Fruit fly (Drosophila melanogaster) whole organism, embryonic: ENCODE measurements around the gene CG33923.

Experiments used
- Atf6 ChIP-seq: fragments of 200-800 bp; sonication (Bioruptor generic); IDR thresholded peaks from 2 replicates; pipeline ENCODE4 v1.3.6; 2022; ENCODE audit warnings: missing biosample characterization, missing genetic modification characterization
- Awh ChIP-seq: fragments of 200-800 bp; sonication (Bioruptor generic); IDR thresholded peaks from 2 replicates; pipeline ENCODE4, ENCODE4 v1.3.6; 2022; ENCODE audit warnings: missing biosample characterization, missing genetic modification characterization
- BtbVII ChIP-seq: fragments of 200-800 bp; sonication (Bioruptor generic); optimal IDR thresholded peaks from 3 replicates; lab custom pipeline; 2017; ENCODE audit warnings: missing biosample characterization, mild to moderate bottlenecking, missing genetic modification characterization
- CG10274 ChIP-seq: fragments of 200-800 bp; sonication (Bioruptor generic); optimal IDR thresholded peaks from 3 replicates; lab custom pipeline; 2017; ENCODE audit warnings: missing biosample characterization, mild to moderate bottlenecking, missing genetic modification characterization
- CG11560 ChIP-seq: fragments of 200-800 bp; sonication (Bioruptor generic); IDR thresholded peaks from 3 replicates; pipeline ENCODE4 v1.3.6; 2022; ENCODE audit warnings: missing biosample characterization, missing genetic modification characterization
- CG1603 ChIP-seq: fragments of 200-800 bp; sonication (Bioruptor generic); optimal IDR thresholded peaks from 2 replicates; lab custom pipeline; 2019; ENCODE audit warnings: missing biosample characterization, mild to moderate bottlenecking, missing genetic modification characterization, moderate library complexity
- CG1647 ChIP-seq: fragments of 200-800 bp; sonication (Bioruptor generic); optimal IDR thresholded peaks from 3 replicates; lab custom pipeline; 2016; ENCODE audit warnings: missing biosample characterization, missing genetic modification characterization
- CG16815 ChIP-seq: fragments of 200-800 bp; sonication (Bioruptor generic); optimal IDR thresholded peaks from 3 replicates; lab custom pipeline; 2017; ENCODE audit warnings: missing biosample characterization, mild to moderate bottlenecking, missing genetic modification characterization
- CG17328 ChIP-seq: fragments of 200-800 bp; sonication (Bioruptor generic); IDR thresholded peaks from 2 replicates; pipeline ENCODE4 v1.3.6; 2022; ENCODE audit warnings: missing biosample characterization, missing genetic modification characterization
- CG2116 ChIP-seq: fragments of 200-800 bp; sonication (Bioruptor generic); optimal IDR thresholded peaks from 3 replicates; lab custom pipeline; 2018; ENCODE audit warnings: missing biosample characterization, mild to moderate bottlenecking, missing genetic modification characterization
- CG30403 ChIP-seq: fragments of 200-800 bp; sonication (Bioruptor generic); optimal IDR thresholded peaks from 3 replicates; lab custom pipeline; 2016; ENCODE audit warnings: missing biosample characterization, missing genetic modification characterization
- CG31441 ChIP-seq: fragments of 200-800 bp; sonication (Bioruptor generic); IDR thresholded peaks from 2 replicates; pipeline ENCODE4 v1.3.6; 2022; ENCODE audit warnings: missing biosample characterization, missing genetic modification characterization
- CG33213 ChIP-seq: fragments of 200-800 bp; sonication (Bioruptor generic); optimal IDR thresholded peaks from 3 replicates; lab custom pipeline; 2016; ENCODE audit warnings: missing biosample characterization, missing genetic modification characterization
- CG3995 ChIP-seq: fragments of 200-800 bp; sonication (Bioruptor generic); optimal IDR thresholded peaks from 3 replicates; lab custom pipeline; 2016; ENCODE audit warnings: missing biosample characterization, missing genetic modification characterization
- CG43689 ChIP-seq: fragments of 200-800 bp; sonication (Bioruptor generic); IDR thresholded peaks from 2 replicates; pipeline ENCODE4 v1.3.6; 2022; ENCODE audit warnings: missing biosample characterization, missing genetic modification characterization
- CG4854 ChIP-seq: fragments of 200-800 bp; sonication (Bioruptor generic); optimal IDR thresholded peaks from 2 replicates; lab custom pipeline; 2016; ENCODE audit warnings: missing biosample characterization, missing genetic modification characterization, inconsistent platforms
- CG5953 ChIP-seq: fragments of 200-800 bp; sonication (Bioruptor generic); IDR thresholded peaks from 2 replicates; pipeline ENCODE4 v1.3.6; 2022; ENCODE audit warnings: missing biosample characterization, missing genetic modification characterization
- CG6854 ChIP-seq: fragments of 200-800 bp; sonication (Bioruptor generic); optimal IDR thresholded peaks from 3 replicates; lab custom pipeline; 2017; ENCODE audit warnings: missing biosample characterization, mild to moderate bottlenecking, missing genetic modification characterization
- CG7928 ChIP-seq: fragments of 200-800 bp; sonication (Bioruptor generic); optimal IDR thresholded peaks from 2 replicates; lab custom pipeline; 2017; ENCODE audit warnings: missing biosample characterization, mild to moderate bottlenecking, missing genetic modification characterization
- CG9437 ChIP-seq: fragments of 200-800 bp; sonication (Bioruptor generic); optimal IDR thresholded peaks from 2 replicates; lab custom pipeline; 2018; ENCODE audit warnings: missing biosample characterization, mild to moderate bottlenecking, missing genetic modification characterization
- CG9727 ChIP-seq: fragments of 200-800 bp; sonication (Bioruptor generic); optimal IDR thresholded peaks from 3 replicates; lab custom pipeline; 2017; ENCODE audit warnings: missing biosample characterization, mild to moderate bottlenecking, missing genetic modification characterization
- Dfd ChIP-seq, 2 experiments: fragments of >200 bp; optimal IDR thresholded peaks; 2 replicates each; lab custom pipeline; 2017; ENCODE audit warnings: missing biosample characterization in 2 of 2, missing genetic modification characterization in 2 of 2
- Dip2 ChIP-seq: fragments of 200-800 bp; sonication (Bioruptor generic); IDR thresholded peaks from 2 replicates; pipeline ENCODE4 v1.3.6; 2022; ENCODE audit warnings: missing biosample characterization, missing genetic modification characterization
- Gug ChIP-seq: fragments of 200-800 bp; sonication (Bioruptor generic); IDR thresholded peaks from 4 replicates; pipeline ENCODE4 v1.3.6; 2022; ENCODE audit warnings: missing biosample characterization, missing genetic modification characterization
- HLH3B ChIP-seq: fragments of 200-800 bp; sonication (Bioruptor generic); IDR thresholded peaks from 2 replicates; pipeline ENCODE4 v1.3.6; 2022; ENCODE audit warnings: missing biosample characterization, missing genetic modification characterization
- Lpt ChIP-seq: fragments of >200 bp; optimal IDR thresholded peaks from 2 replicates; lab custom pipeline; 2018; ENCODE audit warnings: missing biosample characterization, missing genetic modification characterization
- Meics ChIP-seq: fragments of 200-800 bp; sonication (Bioruptor generic); optimal IDR thresholded peaks from 2 replicates; lab custom pipeline; 2017; ENCODE audit warnings: missing biosample characterization, mild to moderate bottlenecking, missing genetic modification characterization
- NFAT ChIP-seq: fragments of 200-800 bp; sonication (Bioruptor generic); IDR thresholded peaks from 2 replicates; pipeline ENCODE4 v1.3.6; 2022; ENCODE audit warnings: missing biosample characterization, missing genetic modification characterization
- Rfx ChIP-seq: fragments of 200-800 bp; sonication (Bioruptor generic); IDR thresholded peaks from 2 replicates; pipeline ENCODE4 v1.3.6; 2022; ENCODE audit warnings: missing biosample characterization, missing genetic modification characterization
- Sry-δ ChIP-seq: fragments of 200-800 bp; sonication (Bioruptor generic); optimal IDR thresholded peaks from 2 replicates; lab custom pipeline; 2016; ENCODE audit warnings: missing biosample characterization, missing genetic modification characterization
- ab ChIP-seq: fragments of 200-800 bp; sonication (Bioruptor generic); optimal IDR thresholded peaks from 2 replicates; lab custom pipeline; 2016; ENCODE audit warnings: missing biosample characterization, missing genetic modification characterization
- ase ChIP-seq: fragments of 200-800 bp; sonication (Bioruptor generic); IDR thresholded peaks from 3 replicates; pipeline ENCODE4 v1.3.6; 2022; ENCODE audit warnings: missing biosample characterization, missing genetic modification characterization
- az2 ChIP-seq: fragments of 200-800 bp; sonication (Bioruptor generic); optimal IDR thresholded peaks from 3 replicates; lab custom pipeline; 2016; ENCODE audit warnings: missing biosample characterization, missing genetic modification characterization
- bcd ChIP-seq: fragments of 200-800 bp; sonication (Bioruptor generic); optimal IDR thresholded peaks from 2 replicates; lab custom pipeline; 2017; ENCODE audit warnings: missing biosample characterization, mild to moderate bottlenecking, missing genetic modification characterization
- chn ChIP-seq: fragments of 200-800 bp; sonication (Bioruptor generic); optimal IDR thresholded peaks from 2 replicates; lab custom pipeline; 2016; ENCODE audit warnings: missing biosample characterization, missing genetic modification characterization
- crc ChIP-seq: fragments of 200-800 bp; sonication (Bioruptor generic); optimal IDR thresholded peaks from 2 replicates; lab custom pipeline; 2016; ENCODE audit warnings: missing biosample characterization, missing genetic modification characterization
- da ChIP-seq: fragments of 200-800 bp; sonication (Bioruptor generic); optimal IDR thresholded peaks from 2 replicates; lab custom pipeline; 2016; ENCODE audit warnings: missing biosample characterization, missing genetic modification characterization
- dimm ChIP-seq: fragments of 200-800 bp; sonication (Bioruptor generic); IDR thresholded peaks from 2 replicates; pipeline ENCODE4 v1.3.6; 2022; ENCODE audit warnings: missing biosample characterization, missing genetic modification characterization
- ems ChIP-seq: fragments of 200-800 bp; sonication (Bioruptor generic); optimal IDR thresholded peaks from 3 replicates; lab custom pipeline; 2016; ENCODE audit warnings: missing biosample characterization, missing genetic modification characterization
- fd3F ChIP-seq: fragments of 200-800 bp; sonication (Bioruptor generic); optimal IDR thresholded peaks from 2 replicates; lab custom pipeline; 2018; ENCODE audit warnings: missing biosample characterization, mild to moderate bottlenecking, missing genetic modification characterization, moderate library complexity
- gem ChIP-seq: fragments of 200-800 bp; sonication (Bioruptor generic); optimal IDR thresholded peaks from 2 replicates; lab custom pipeline; 2019; ENCODE audit warnings: missing biosample characterization, mild to moderate bottlenecking, missing genetic modification characterization, moderate library complexity
- gro ChIP-seq: fragments of 200-800 bp; sonication (Bioruptor generic); optimal IDR thresholded peaks from 2 replicates; lab custom pipeline; 2016; ENCODE audit warnings: missing biosample characterization, missing genetic modification characterization
- gsb ChIP-seq: fragments of 200-800 bp; sonication (Bioruptor generic); IDR thresholded peaks from 2 replicates; pipeline ENCODE4 v1.3.6; 2022; ENCODE audit warnings: missing biosample characterization, missing genetic modification characterization
- h ChIP-seq: fragments of >200 bp; optimal IDR thresholded peaks from 2 replicates; lab custom pipeline; 2017
- ind ChIP-seq: fragments of 200-800 bp; sonication (Bioruptor generic); optimal IDR thresholded peaks from 3 replicates; lab custom pipeline; 2016; ENCODE audit warnings: missing biosample characterization, missing genetic modification characterization
- nau ChIP-seq: fragments of 200-800 bp; sonication (Bioruptor generic); optimal IDR thresholded peaks from 3 replicates; lab custom pipeline; 2017; ENCODE audit warnings: missing biosample characterization, mild to moderate bottlenecking, missing genetic modification characterization, missing genetic modification reagents
- pan ChIP-seq, 4 experiments: fragments of >200 bp in 3 of 4; fragments of 200-800 bp in 1 of 4; sonication (Bioruptor generic) in 1 of 4; optimal IDR thresholded peaks in 3 of 4; IDR thresholded peaks in 1 of 4; 2 replicates each; pipeline versions ENCODE4 v1.3.6 to Lab custom; 2017 to 2022; ENCODE audit warnings: missing biosample characterization in 2 of 4, missing genetic modification characterization in 2 of 4, mixed read lengths in 1 of 4
- trem ChIP-seq: fragments of 200-800 bp; optimal IDR thresholded peaks from 3 replicates; lab custom pipeline; 2019; ENCODE audit warnings: missing biosample characterization, mild to moderate bottlenecking, missing genetic modification characterization, moderate library complexity
- zfh1 ChIP-seq: fragments of 200-800 bp; sonication (Bioruptor generic); IDR thresholded peaks from 3 replicates; pipeline ENCODE4 v1.3.6; 2022; ENCODE audit warnings: missing biosample characterization, missing genetic modification characterization
- zfh2 ChIP-seq: fragments of 200-800 bp; sonication (Bioruptor generic); optimal IDR thresholded peaks from 2 replicates; lab custom pipeline; 2016; ENCODE audit warnings: missing biosample characterization, missing genetic modification characterization

The CG33923 gene

dm6 chr2L:1361771-1362632 is 20.1 kb upstream of the CG33923 start, which contains the start of gene NLaz (continued):
- 0 out of 2 replicates have a peak, but pooled peaks have one; percentile 16 for TF ChIP-seq CG5953 (GFP tag; lab: Robert Waterston, UW)
- no peak for TF ChIP-seq CG3995
- TF ChIP-seq ind (GFP tag; lab: Kevin White, UChicago): peak; percentile 2
- no peak for TF ChIP-seq crc
- no peak for TF ChIP-seq chn (GFP tag; lab: Kevin White, UChicago)
- no peak for TF ChIP-seq dimm (GFP tag; lab: Robert Waterston, UW)
- no peak for TF ChIP-seq Sry-δ
- peak; percentile 36; the same call in 2 of the 3 replicates for TF ChIP-seq ase (GFP tag; lab: Robert Waterston, UW)
- TF ChIP-seq CG10274 (GFP tag; lab: Kevin White, UChicago): no peak
- no peak for TF ChIP-seq CG16815
- TF ChIP-seq gem (tag; lab: Kevin White, UChicago): peak; percentile 12
- peak; percentile 73; the same call in 2 of the 3 replicates for TF ChIP-seq zfh1 (GFP tag; lab: Robert Waterston, UW)
- TF ChIP-seq CG4854 (GFP tag; lab: Kevin White, UChicago): no peak
- no peak for TF ChIP-seq Atf6
- TF ChIP-seq CG30403 (GFP tag; lab: Kevin White, UChicago): peak; percentile 50
- peak; percentile 35 for TF ChIP-seq CG1603 (tag; lab: Kevin White, UChicago)
- TF ChIP-seq ems (GFP tag; lab: Kevin White, UChicago): peak; percentile 0
- TF ChIP-seq pan (optimal IDR thresholded peaks at IDR 0.05; lab: Kevin White, UChicago): no peak
- TF ChIP-seq pan (GFP tag; optimal IDR thresholded peaks at IDR 0.05 in 1 of 2, IDR thresholded peaks at IDR 0.05 in 1 of 2): peak in 1 of 2 experiments; percentile 43
- no peak for TF ChIP-seq CG6854
- TF ChIP-seq HLH3B: peak; percentile 56; the same call in 1 of the 2 replicates
- TF ChIP-seq nau (GFP tag; lab: Kevin White, UChicago): no peak
- peak; percentile 85 for TF ChIP-seq Rfx
- no peak for TF ChIP-seq CG9437
- TF ChIP-seq Meics (GFP tag; lab: Kevin White, UChicago): peak; percentile 30
- TF ChIP-seq Lpt (GFP tag; lab: Kevin White, UChicago): no peak
- peak; percentile 51 for TF ChIP-seq CG33213 (GFP tag; lab: Kevin White, UChicago)
- no peak for TF ChIP-seq ab
- peak; percentile 11 for TF ChIP-seq da
- no peak for TF ChIP-seq CG1647 (GFP tag; lab: Kevin White, UChicago)
- TF ChIP-seq bcd (GFP tag; lab: Kevin White, UChicago): peak; percentile 35
- TF ChIP-seq CG31441 (GFP tag; lab: Robert Waterston, UW): no peak
- TF ChIP-seq NFAT (GFP tag; lab: Robert Waterston, UW): peak; percentile 68
- no peak for TF ChIP-seq zfh2
- no peak for TF ChIP-seq Awh (GFP tag; lab: Robert Waterston, UW)
- TF ChIP-seq CG17328 (GFP tag; lab: Robert Waterston, UW): peak; percentile 62
- TF ChIP-seq CG7928: no peak
- no peak for TF ChIP-seq CG9727 (GFP tag; lab: Kevin White, UChicago)
- TF ChIP-seq CG2116 (GFP tag; lab: Kevin White, UChicago): no peak
- no peak for TF ChIP-seq gsb
- TF ChIP-seq gro: no peak
- TF ChIP-seq BtbVII (GFP tag; lab: Kevin White, UChicago): no peak
- no peak for TF ChIP-seq h
- TF ChIP-seq Dip2 (GFP tag; lab: Robert Waterston, UW): no peak
- no peak for TF ChIP-seq trem (tag; lab: Kevin White, UChicago)
- peak; percentile 60 for TF ChIP-seq az2 (GFP tag; lab: Kevin White, UChicago)
- TF ChIP-seq Gug (GFP tag; lab: Robert Waterston, UW): peak; percentile 56; the same call in 2 of the 4 replicates
- TF ChIP-seq CG11560 (tag; lab: Robert Waterston, UW): 0 out of 3 replicates have a peak, but pooled peaks have one; percentile 31
- TF ChIP-seq Dfd (GFP tag; optimal IDR thresholded peaks at IDR 0.05; lab: Kevin White, UChicago): no peak
- peak; percentile 27 for TF ChIP-seq fd3F (GFP tag; lab: Kevin White, UChicago)
- TF ChIP-seq CG43689 (GFP tag; lab: Robert Waterston, UW): no peak
